Fruit fly (Drosophila melanogaster) whole organism, embryonic: ENCODE measurements around the gene Aprt.

ENCODE experiments used
- Awh ChIP-seq: fragments of 200-800 bp; sonication (Bioruptor generic); IDR thresholded peaks from 2 replicates; pipeline ENCODE4, ENCODE4 v1.3.6; 2022; ENCODE audit warnings: missing biosample characterization, missing genetic modification characterization
- BEAF-32 ChIP-seq: fragments of 200-800 bp; sonication (Bioruptor generic); optimal IDR thresholded peaks from 3 replicates; lab custom pipeline; 2017; ENCODE audit warnings: missing biosample characterization, missing genetic modification characterization, mild to moderate bottlenecking, moderate library complexity, missing genetic modification reagents
- Bgb ChIP-seq: fragments of 200-800 bp; sonication (Bioruptor generic); IDR thresholded peaks from 2 replicates; pipeline ENCODE4 v1.3.6; 2022; ENCODE audit warnings: missing biosample characterization, missing genetic modification characterization; ENCODE audit not compliant: partially characterized antibody
- CG10321 ChIP-seq: fragments of 200-800 bp; sonication (Bioruptor generic); IDR thresholded peaks from 2 replicates; pipeline ENCODE4 v1.3.6; 2022; ENCODE audit warnings: missing biosample characterization, missing genetic modification characterization
- CG10959 ChIP-seq: fragments of 200-800 bp; sonication (Bioruptor generic); IDR thresholded peaks from 2 replicates; pipeline ENCODE4 v1.3.6; 2022; ENCODE audit warnings: missing biosample characterization, missing genetic modification characterization
- CG12659 ChIP-seq: fragments of 200-800 bp; sonication (Bioruptor generic); optimal IDR thresholded peaks from 3 replicates; lab custom pipeline; 2017; ENCODE audit warnings: mild to moderate bottlenecking, missing biosample characterization, missing genetic modification reagents, missing genetic modification characterization
- CG13287 ChIP-seq: fragments of 200-800 bp; sonication (Bioruptor generic); IDR thresholded peaks from 2 replicates; pipeline ENCODE4 v1.3.6; 2022; ENCODE audit warnings: missing biosample characterization, missing genetic modification characterization; ENCODE audit not compliant: partially characterized antibody
- CG1603 ChIP-seq: fragments of 200-800 bp; sonication (Bioruptor generic); optimal IDR thresholded peaks from 2 replicates; lab custom pipeline; 2019; ENCODE audit warnings: missing biosample characterization, mild to moderate bottlenecking, missing genetic modification characterization, moderate library complexity
- CG16813 ChIP-seq: fragments of 200-800 bp; sonication (Bioruptor generic); IDR thresholded peaks from 3 replicates; pipeline ENCODE4 v1.3.6; 2022; ENCODE audit warnings: missing biosample characterization, missing genetic modification characterization; ENCODE audit not compliant: partially characterized antibody
- CG17612 ChIP-seq: fragments of 200-800 bp; sonication (Bioruptor generic); IDR thresholded peaks from 2 replicates; pipeline ENCODE4 v1.3.6; 2022; ENCODE audit warnings: missing biosample characterization, missing genetic modification characterization
- CG1792 ChIP-seq: fragments of 200-800 bp; sonication (Bioruptor generic); optimal IDR thresholded peaks from 2 replicates; lab custom pipeline; 2016; ENCODE audit warnings: missing biosample characterization, missing genetic modification characterization
- CG32772 ChIP-seq: fragments of 200-800 bp; sonication (Bioruptor generic); IDR thresholded peaks from 2 replicates; pipeline ENCODE4 v1.3.6; 2022; ENCODE audit warnings: missing biosample characterization, missing genetic modification characterization
- CG34376 ChIP-seq: fragments of 200-800 bp; sonication (Bioruptor generic); optimal IDR thresholded peaks from 2 replicates; lab custom pipeline; 2018; ENCODE audit warnings: missing biosample characterization, mild to moderate bottlenecking, missing genetic modification characterization
- CG3726 ChIP-seq: fragments of 200-800 bp; sonication (Bioruptor generic); IDR thresholded peaks from 3 replicates; pipeline ENCODE4, ENCODE4 v1.3.6; 2022; ENCODE audit warnings: missing biosample characterization, missing genetic modification characterization
- CG4424 ChIP-seq: fragments of 200-800 bp; sonication (Bioruptor generic); optimal IDR thresholded peaks from 3 replicates; lab custom pipeline; 2016; ENCODE audit warnings: missing biosample characterization, missing genetic modification characterization
- CG6175 ChIP-seq: fragments of 200-800 bp; sonication (Bioruptor generic); IDR thresholded peaks from 3 replicates; pipeline ENCODE4 v1.3.6; 2022; ENCODE audit warnings: missing biosample characterization, missing genetic modification characterization
- CG9727 ChIP-seq: fragments of 200-800 bp; sonication (Bioruptor generic); optimal IDR thresholded peaks from 3 replicates; lab custom pipeline; 2017; ENCODE audit warnings: missing biosample characterization, mild to moderate bottlenecking, missing genetic modification characterization
- CG9797 ChIP-seq: fragments of 200-800 bp; sonication (Bioruptor generic); optimal IDR thresholded peaks from 3 replicates; lab custom pipeline; 2018; ENCODE audit warnings: missing biosample characterization, mild to moderate bottlenecking, missing genetic modification characterization
- Dbx ChIP-seq: fragments of 200-800 bp; sonication (Bioruptor generic); IDR thresholded peaks from 3 replicates; pipeline ENCODE4 v1.3.6; 2022; ENCODE audit warnings: missing biosample characterization, missing genetic modification characterization
- Dll ChIP-seq: fragments of 200-800 bp; sonication (Bioruptor generic); IDR thresholded peaks from 4 replicates; pipeline ENCODE4 v1.3.6; 2022; ENCODE audit warnings: missing biosample characterization, missing genetic modification characterization; ENCODE audit not compliant: partially characterized antibody
- E2f2 ChIP-seq: fragments of 200-800 bp; sonication (Bioruptor generic); IDR thresholded peaks from 2 replicates; pipeline ENCODE4 v1.3.6; 2022; ENCODE audit warnings: missing biosample characterization, missing genetic modification characterization
- HLHmδ ChIP-seq: fragments of 200-800 bp; sonication (Bioruptor generic); optimal IDR thresholded peaks from 2 replicates; lab custom pipeline; 2018; ENCODE audit warnings: missing biosample characterization, mild to moderate bottlenecking, missing genetic modification characterization, moderate library complexity
- Hr51 ChIP-seq, 2 experiments: fragments of 200-800 bp; sonication (Bioruptor generic); optimal IDR thresholded peaks; 2 replicates in 1 of 2; 3 replicates in 1 of 2; lab custom pipeline; 2016 to 2018; ENCODE audit warnings: missing biosample characterization in 2 of 2, missing genetic modification characterization in 2 of 2, mild to moderate bottlenecking in 1 of 2, moderate library complexity in 1 of 2
- Hsf ChIP-seq: fragments of 200-800 bp; sonication (Bioruptor generic); optimal IDR thresholded peaks from 3 replicates; lab custom pipeline; 2016; ENCODE audit warnings: missing biosample characterization, missing genetic modification characterization
- MESR4 ChIP-seq: fragments of 200-800 bp; sonication (Bioruptor generic); optimal IDR thresholded peaks from 2 replicates; lab custom pipeline; 2018; ENCODE audit warnings: missing biosample characterization, mild to moderate bottlenecking, missing genetic modification characterization, moderate library complexity
- Nf-YA ChIP-seq: fragments of 200-800 bp; sonication (Bioruptor generic); IDR thresholded peaks from 2 replicates; pipeline ENCODE4 v1.3.6; 2022; ENCODE audit warnings: missing biosample characterization, missing genetic modification characterization
- Sin3A ChIP-seq: fragments of >200 bp; optimal IDR thresholded peaks from 2 replicates; lab custom pipeline; 2018
- ac ChIP-seq: fragments of 200-800 bp; sonication (Bioruptor generic); optimal IDR thresholded peaks from 3 replicates; lab custom pipeline; 2017; ENCODE audit warnings: missing biosample characterization, mild to moderate bottlenecking, missing genetic modification characterization
- al ChIP-seq: fragments of 200-800 bp; sonication (Bioruptor generic); IDR thresholded peaks from 2 replicates; pipeline ENCODE4 v1.3.6; 2022; ENCODE audit warnings: missing biosample characterization, missing genetic modification characterization
- ara ChIP-seq: fragments of 200-800 bp; sonication (Bioruptor generic); IDR thresholded peaks from 2 replicates; pipeline ENCODE4 v1.3.6; 2022; ENCODE audit warnings: missing biosample characterization, missing genetic modification characterization
- bbx ChIP-seq: fragments of 200-800 bp; sonication (Bioruptor generic); IDR thresholded peaks from 2 replicates; pipeline ENCODE4 v1.3.6; 2022; ENCODE audit warnings: missing biosample characterization, missing genetic modification characterization; ENCODE audit not compliant: partially characterized antibody
- bowl ChIP-seq: fragments of 200-800 bp; sonication (Bioruptor generic); IDR thresholded peaks from 2 replicates; pipeline ENCODE4 v1.3.6; 2022; ENCODE audit warnings: missing biosample characterization, missing genetic modification characterization
- btn ChIP-seq: fragments of 200-800 bp; sonication (Bioruptor generic); optimal IDR thresholded peaks from 2 replicates; lab custom pipeline; 2016; ENCODE audit warnings: missing biosample characterization, missing genetic modification characterization
- chinmo ChIP-seq: fragments of 200-800 bp; sonication (Bioruptor generic); IDR thresholded peaks from 4 replicates; pipeline ENCODE4 v1.3.6; 2022; ENCODE audit warnings: missing biosample characterization, missing genetic modification characterization; ENCODE audit not compliant: partially characterized antibody
- crp ChIP-seq, 2 experiments: fragments of 200-800 bp; sonication (Bioruptor generic); optimal IDR thresholded peaks; 2 replicates in 1 of 2; 3 replicates in 1 of 2; lab custom pipeline; 2017; ENCODE audit warnings: missing biosample characterization in 2 of 2, missing genetic modification characterization in 2 of 2, mild to moderate bottlenecking in 1 of 2, moderate library complexity in 1 of 2
- fd64A ChIP-seq: fragments of 200-800 bp; sonication (Bioruptor generic); optimal IDR thresholded peaks from 3 replicates; lab custom pipeline; 2018; ENCODE audit warnings: missing biosample characterization, mild to moderate bottlenecking, missing genetic modification characterization
- fu2 ChIP-seq: fragments of 200-800 bp; sonication (Bioruptor generic); optimal IDR thresholded peaks from 2 replicates; lab custom pipeline; 2016; ENCODE audit warnings: missing biosample characterization, missing genetic modification characterization
- gem ChIP-seq: fragments of 200-800 bp; sonication (Bioruptor generic); optimal IDR thresholded peaks from 2 replicates; lab custom pipeline; 2019; ENCODE audit warnings: missing biosample characterization, mild to moderate bottlenecking, missing genetic modification characterization, moderate library complexity
- hb ChIP-seq: fragments of 200-800 bp; sonication (Bioruptor generic); IDR thresholded peaks from 3 replicates; pipeline ENCODE4 v1.3.6; 2022; ENCODE audit warnings: missing biosample characterization, missing genetic modification characterization; ENCODE audit not compliant: partially characterized antibody
- hbn ChIP-seq: fragments of 200-800 bp; sonication (Bioruptor generic); IDR thresholded peaks from 2 replicates; pipeline ENCODE4 v1.3.6; 2022; ENCODE audit warnings: missing biosample characterization, missing genetic modification characterization; ENCODE audit not compliant: partially characterized antibody
- knrl ChIP-seq: fragments of 200-800 bp; sonication (Bioruptor generic); IDR thresholded peaks from 3 replicates; pipeline ENCODE4 v1.3.6; 2022; ENCODE audit warnings: missing biosample characterization, missing genetic modification characterization; ENCODE audit not compliant: partially characterized antibody
- lab ChIP-seq: fragments of 200-800 bp; sonication (Bioruptor generic); optimal IDR thresholded peaks from 3 replicates; lab custom pipeline; 2017; ENCODE audit warnings: missing biosample characterization, missing genetic modification characterization, mild to moderate bottlenecking, moderate library complexity, missing genetic modification reagents
- odd ChIP-seq: fragments of 200-800 bp; sonication (Bioruptor generic); optimal IDR thresholded peaks from 2 replicates; lab custom pipeline; 2017; ENCODE audit warnings: missing biosample characterization, mild to moderate bottlenecking, missing genetic modification characterization
- pho ChIP-seq: fragments of 200-800 bp; sonication (Bioruptor generic); optimal IDR thresholded peaks from 2 replicates; lab custom pipeline; 2016; ENCODE audit warnings: missing biosample characterization, missing genetic modification characterization
- pzg ChIP-seq: fragments of 200-800 bp; sonication (Bioruptor generic); optimal IDR thresholded peaks from 3 replicates; lab custom pipeline; 2018; ENCODE audit warnings: missing biosample characterization, mild to moderate bottlenecking, missing genetic modification characterization, moderate library complexity
- slou ChIP-seq: fragments of 200-800 bp; sonication (Bioruptor generic); optimal IDR thresholded peaks from 3 replicates; lab custom pipeline; 2016; ENCODE audit warnings: missing biosample characterization, missing genetic modification characterization
- sna ChIP-seq: fragments of 200-800 bp; sonication (Bioruptor generic); IDR thresholded peaks from 2 replicates; pipeline ENCODE4 v1.3.6; 2022; ENCODE audit warnings: missing biosample characterization, missing genetic modification characterization; ENCODE audit not compliant: partially characterized antibody
- stc ChIP-seq: fragments of 200-800 bp; sonication (Bioruptor generic); IDR thresholded peaks from 2 replicates; pipeline ENCODE4 v1.3.6; 2022; ENCODE audit warnings: missing biosample characterization, missing genetic modification characterization
- trem ChIP-seq: fragments of 200-800 bp; optimal IDR thresholded peaks from 3 replicates; lab custom pipeline; 2019; ENCODE audit warnings: missing biosample characterization, mild to moderate bottlenecking, missing genetic modification characterization, moderate library complexity
- unc-4 ChIP-seq: fragments of 200-800 bp; sonication (Bioruptor generic); IDR thresholded peaks from 2 replicates; pipeline ENCODE4 v1.3.6; 2022; ENCODE audit warnings: missing biosample characterization, missing genetic modification characterization; ENCODE audit not compliant: partially characterized antibody

Aprt gene

dm6 chr3L:1884652-1885051 lies at the start of gene Aprt (continued):
- TF ChIP-seq Hr51 (GFP tag; optimal IDR thresholded peaks at IDR 0.05; lab: Kevin White, UChicago): peak in 1 of 2 experiments; percentile 0
- TF ChIP-seq gem (tag; lab: Kevin White, UChicago): no peak
- TF ChIP-seq sna (GFP tag; lab: Robert Waterston, UW): peak; percentile 85
- TF ChIP-seq stc (GFP tag; lab: Robert Waterston, UW): no peak
- no peak for TF ChIP-seq Sin3A
- peak; percentile 91 for TF ChIP-seq CG13287 (GFP tag; lab: Robert Waterston, UW)
- peak; percentile 96 for TF ChIP-seq E2f2 (GFP tag; lab: Robert Waterston, UW)
- peak; percentile 87 for TF ChIP-seq unc-4
- peak; percentile 66 for TF ChIP-seq CG16813 (GFP tag; lab: Robert Waterston, UW)
- TF ChIP-seq Dll (GFP tag; lab: Robert Waterston, UW): peak; percentile 81
- no peak for TF ChIP-seq pho (GFP tag; lab: Kevin White, UChicago)
- peak; percentile 17 for TF ChIP-seq CG9727 (GFP tag; lab: Kevin White, UChicago)
- TF ChIP-seq MESR4: peak; percentile 46
- TF ChIP-seq lab (GFP tag; lab: Kevin White, UChicago): no peak
- TF ChIP-seq CG32772 (GFP tag; lab: Robert Waterston, UW): no peak
- TF ChIP-seq bbx: peak; percentile 81
- no peak for TF ChIP-seq ara
- TF ChIP-seq Awh (GFP tag; lab: Robert Waterston, UW): no peak
- TF ChIP-seq hb (GFP tag; lab: Robert Waterston, UW): no peak
- peak; percentile 76 for TF ChIP-seq pzg (GFP tag; lab: Kevin White, UChicago)
- peak; percentile 78 for TF ChIP-seq CG34376 (GFP tag; lab: Kevin White, UChicago)
- peak; percentile 67; the same call in 2 of the 3 replicates for TF ChIP-seq knrl
- peak; percentile 47 for TF ChIP-seq CG1603 (tag; lab: Kevin White, UChicago)
- TF ChIP-seq CG10321 (GFP tag; lab: Robert Waterston, UW): no peak
- TF ChIP-seq CG12659 (GFP tag; lab: Kevin White, UChicago): peak; percentile 13
- no peak for TF ChIP-seq fu2
- peak; percentile 90 to 100 for TF ChIP-seq crp (GFP tag; optimal IDR thresholded peaks at IDR 0.05; lab: Kevin White, UChicago)
- no peak for TF ChIP-seq slou (GFP tag; lab: Kevin White, UChicago)
- TF ChIP-seq hbn (GFP tag; lab: Robert Waterston, UW): peak; percentile 88
- no peak for TF ChIP-seq bowl (GFP tag; lab: Robert Waterston, UW)
- no peak for TF ChIP-seq CG6175 (GFP tag; lab: Robert Waterston, UW)
- peak; percentile 78 for TF ChIP-seq BEAF-32
- no peak for TF ChIP-seq CG1792
- peak; percentile 54 for TF ChIP-seq trem (tag; lab: Kevin White, UChicago)
- TF ChIP-seq HLHmδ (GFP tag; lab: Kevin White, UChicago): peak; percentile 59
- no peak for TF ChIP-seq CG4424
- TF ChIP-seq ac (GFP tag; lab: Kevin White, UChicago): no peak
- TF ChIP-seq chinmo (GFP tag; lab: Robert Waterston, UW): peak; percentile 63; the same call in 1 of the 4 replicates
- TF ChIP-seq CG9797 (GFP tag; lab: Kevin White, UChicago): peak; percentile 50
- peak; percentile 86 for TF ChIP-seq Bgb (GFP tag; lab: Robert Waterston, UW)
- no peak for TF ChIP-seq odd
- no peak for TF ChIP-seq CG17612 (GFP tag; lab: Robert Waterston, UW)
- TF ChIP-seq btn: no peak
- TF ChIP-seq fd64A (GFP tag; lab: Kevin White, UChicago): no peak
- no peak for TF ChIP-seq al (GFP tag; lab: Robert Waterston, UW)
- no peak for TF ChIP-seq CG3726
- TF ChIP-seq Hsf: no peak
- no peak for TF ChIP-seq Dbx (GFP tag; lab: Robert Waterston, UW)
- TF ChIP-seq Nf-YA: no peak
- no peak for TF ChIP-seq CG10959 (GFP tag; lab: Robert Waterston, UW)
